Worm (Caenorhabditis elegans) whole organism, L2 larva: ENCODE results near the gene mdh-2.
A peak's percentile ranks its signal among the peaks of the same experiment; 100 is the strongest.

Experiments used
- aly-2 ChIP-seq: fragments of 150-350 bp; optimal IDR thresholded peaks from 2 replicates; lab custom pipeline; 2014; ENCODE audit warnings: missing biosample characterization, missing genetic modification characterization
- ama-1 ChIP-seq: fragments of 150-350 bp; optimal IDR thresholded peaks from 2 replicates; lab custom pipeline; 2018; ENCODE audit warnings: inconsistent platforms
- elt-1 ChIP-seq: fragments of 150-350 bp; optimal IDR thresholded peaks from 2 replicates; lab custom pipeline; 2014; ENCODE audit warnings: missing biosample characterization, missing genetic modification characterization
- fos-1 ChIP-seq: fragments of 150-350 bp; optimal IDR thresholded peaks from 2 replicates; lab custom pipeline; 2014; ENCODE audit warnings: missing biosample characterization, missing genetic modification characterization
- lin-11 ChIP-seq: fragments of 150-350 bp; sonication (generic microtip); optimal IDR thresholded peaks from 2 replicates; lab custom pipeline; 2014; ENCODE audit warnings: missing biosample characterization, missing genetic modification characterization, inconsistent platforms, mixed read lengths
- lin-13 ChIP-seq: fragments of 150-350 bp; optimal IDR thresholded peaks from 2 replicates; lab custom pipeline; 2014; ENCODE audit warnings: missing biosample characterization, missing genetic modification reagents, missing genetic modification characterization
- mab-5 ChIP-seq: fragments of 150-350 bp; optimal IDR thresholded peaks from 2 replicates; lab custom pipeline; 2014; ENCODE audit warnings: missing biosample characterization, missing genetic modification characterization
- nhr-12 ChIP-seq: fragments of 150-350 bp; optimal IDR thresholded peaks from 2 replicates; lab custom pipeline; 2014; ENCODE audit warnings: missing biosample characterization, missing genetic modification characterization
- nhr-237 ChIP-seq: fragments of 150-350 bp; optimal IDR thresholded peaks from 2 replicates; lab custom pipeline; 2014; ENCODE audit warnings: missing biosample characterization, missing genetic modification characterization
- unc-62 ChIP-seq: fragments of 150-350 bp; optimal IDR thresholded peaks from 2 replicates; lab custom pipeline; 2014; ENCODE audit warnings: missing biosample characterization, missing genetic modification reagents, missing genetic modification characterization
- zag-1 ChIP-seq: fragments of 150-350 bp; optimal IDR thresholded peaks from 2 replicates; lab custom pipeline; 2014; ENCODE audit warnings: missing biosample characterization, missing genetic modification characterization

DNA sequence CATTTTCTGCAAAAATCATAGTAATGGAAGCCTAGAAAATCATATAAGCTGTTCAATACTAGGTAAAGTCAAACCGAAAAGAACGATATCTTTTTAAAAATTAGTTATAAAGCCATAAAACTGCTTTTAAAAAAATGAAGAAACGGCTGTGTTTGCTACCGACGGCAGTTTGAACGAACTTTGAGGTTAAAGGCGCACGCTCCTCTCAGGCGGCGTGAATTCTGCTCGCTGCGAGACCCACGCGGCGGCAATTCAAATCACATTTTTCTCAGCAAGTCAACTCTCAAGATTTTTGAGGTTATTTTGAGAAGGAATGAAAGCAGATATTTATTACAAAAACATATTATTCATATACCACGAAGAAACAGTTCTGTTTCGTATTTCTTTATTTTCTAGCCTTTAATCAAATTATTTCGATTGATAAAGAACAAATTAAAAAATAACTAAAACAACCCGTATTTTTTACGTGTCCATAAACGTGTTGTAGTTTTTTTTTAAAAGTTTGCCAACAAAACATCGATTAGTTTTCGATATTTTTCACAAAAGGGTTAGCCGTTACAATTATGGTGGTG lies at the start of gene mdh-2, which contains the start of gene F20H11.4:
- TF ChIP-seq aly-2 (tag; lab: Kevin White, UChicago) (no peak), mab-5 (tag; lab: Kevin White, UChicago) (peak; percentile 21), nhr-237 (no peak), ama-1 (lab: Kevin White, UChicago) (peak; percentile 67), lin-11 (tag; lab: Kevin White, UChicago) (peak; percentile 83), zag-1 (tag; lab: Kevin White, UChicago) (no peak), unc-62 (no peak), lin-13 (GFP tag; lab: Kevin White, UChicago) (peak; percentile 88), elt-1 (no peak), fos-1 (tag; lab: Kevin White, UChicago) (peak; percentile 54), nhr-12 (no peak)
